Fruit fly (Drosophila melanogaster) whole organism, wandering third instar larva: ENCODE measurements around the gene hob.

Source experiments
- Dfd ChIP-seq: fragments of >200 bp; optimal IDR thresholded peaks from 2 replicates; lab custom pipeline; 2017; ENCODE audit warnings: missing biosample characterization, missing genetic modification characterization
- Hnf4 ChIP-seq: fragments of 200-800 bp; sonication (Bioruptor generic); optimal IDR thresholded peaks from 2 replicates; lab custom pipeline; 2016; ENCODE audit warnings: missing biosample characterization, mild to moderate bottlenecking, missing genetic modification characterization
- OdsH ChIP-seq: fragments of 200-800 bp; sonication (Bioruptor generic); optimal IDR thresholded peaks from 2 replicates; lab custom pipeline; 2016; ENCODE audit warnings: missing biosample characterization, mild to moderate bottlenecking, missing genetic modification characterization
- Sp1 ChIP-seq: fragments of 200-800 bp; sonication (Bioruptor generic); optimal IDR thresholded peaks from 3 replicates; lab custom pipeline; 2019; ENCODE audit warnings: missing biosample characterization, mild to moderate bottlenecking, missing genetic modification characterization, moderate library complexity
- brk ChIP-seq: fragments of 200-800 bp; sonication (Bioruptor generic); optimal IDR thresholded peaks from 2 replicates; lab custom pipeline; 2016; ENCODE audit warnings: missing biosample characterization, mild to moderate bottlenecking, missing genetic modification characterization
- dmrt93B ChIP-seq: fragments of 200-800 bp; sonication (Bioruptor generic); optimal IDR thresholded peaks from 2 replicates; lab custom pipeline; 2018; ENCODE audit warnings: missing biosample characterization, mild to moderate bottlenecking, missing genetic modification characterization
- dsf ChIP-seq: sonication (Bioruptor generic); optimal IDR thresholded peaks from 2 replicates; lab custom pipeline; 2016; ENCODE audit warnings: missing biosample characterization, missing genetic modification characterization, borderline replicate concordance
- lola ChIP-seq: fragments of >200 bp; optimal IDR thresholded peaks from 2 replicates; lab custom pipeline; 2017; ENCODE audit warnings: missing biosample characterization, missing genetic modification characterization

dm6 chr3L:3222643-3223389, 4.1 kb upstream of the hob start, which contains the start of the genes RpL28 and eIF1:
- peak; percentile 91 for TF ChIP-seq Sp1 (GFP tag; lab: Kevin White, UChicago)
- peak; percentile 84 for TF ChIP-seq OdsH (GFP tag; lab: Kevin White, UChicago)
- no peak for TF ChIP-seq brk (GFP tag; lab: Kevin White, UChicago)
- peak; percentile 96 for TF ChIP-seq dmrt93B (GFP tag; lab: Kevin White, UChicago)
- no peak for TF ChIP-seq Dfd (GFP tag; lab: Kevin White, UChicago)
- TF ChIP-seq Hnf4: peak; percentile 82
- TF ChIP-seq dsf (GFP tag; lab: Kevin White, UChicago): peak; percentile 83
- TF ChIP-seq lola (GFP tag; lab: Kevin White, UChicago): no peak
